Worm (Caenorhabditis elegans) whole organism, early embryonic: ENCODE measurements around the gene taf-11.3.

Experiments
- B0310.2 ChIP-seq: sonication (generic microtip); optimal IDR thresholded peaks from 2 replicates; lab custom pipeline; 2016; ENCODE audit warnings: mild to moderate bottlenecking, missing genetic modification characterization, missing compliant biosample characterization
- F13C5.2 ChIP-seq: sonication (generic microtip); optimal IDR thresholded peaks from 2 replicates; lab custom pipeline; 2017; ENCODE audit warnings: mild to moderate bottlenecking, missing genetic modification characterization, inconsistent platforms, missing compliant biosample characterization
- aly-1 ChIP-seq: sonication (generic microtip); optimal IDR thresholded peaks from 2 replicates; lab custom pipeline; 2016; ENCODE audit warnings: missing genetic modification characterization, missing compliant biosample characterization
- ama-1 ChIP-seq: fragments of 150-350 bp; optimal IDR thresholded peaks from 2 replicates; lab custom pipeline; 2014
- ceh-13 ChIP-seq: fragments of 200-800 bp; sonication (Bioruptor generic); optimal IDR thresholded peaks from 2 replicates; lab custom pipeline; 2018; ENCODE audit warnings: mild to moderate bottlenecking, missing genetic modification characterization, missing compliant biosample characterization
- ceh-36 ChIP-seq: sonication (generic microtip); optimal IDR thresholded peaks from 2 replicates; lab custom pipeline; 2016; ENCODE audit warnings: missing genetic modification characterization, inconsistent platforms, missing compliant biosample characterization
- ets-7 ChIP-seq: sonication (generic microtip); optimal IDR thresholded peaks from 2 replicates; lab custom pipeline; 2016; ENCODE audit warnings: missing genotype, missing genetic modification characterization, missing compliant biosample characterization
- flt-1 ChIP-seq: fragments of 200-800 bp; sonication (Bioruptor generic); IDR thresholded peaks from 2 replicates; pipeline ENCODE4 v1.3.6; 2022; ENCODE audit warnings: missing genetic modification characterization, missing compliant biosample characterization
- hmbx-1 ChIP-seq: sonication (generic microtip); optimal IDR thresholded peaks from 2 replicates; lab custom pipeline; 2016; ENCODE audit warnings: mild to moderate bottlenecking, missing genetic modification characterization, missing compliant biosample characterization
- hmg-4 ChIP-seq: fragments of 200-800 bp; sonication (Bioruptor generic); optimal IDR thresholded peaks from 2 replicates; lab custom pipeline; 2018; ENCODE audit warnings: mild to moderate bottlenecking, missing genetic modification characterization, missing compliant biosample characterization
- hnd-1 ChIP-seq: sonication (generic microtip); optimal IDR thresholded peaks from 2 replicates; lab custom pipeline; 2016; ENCODE audit warnings: missing genetic modification characterization, missing compliant biosample characterization
- pes-1 ChIP-seq: fragments of 200-800 bp; sonication (Bioruptor generic); IDR thresholded peaks from 2 replicates; pipeline ENCODE4 v1.3.6; 2022; ENCODE audit warnings: missing genetic modification reagents, missing genetic modification characterization, missing compliant biosample characterization
- scrt-1 ChIP-seq: fragments of 200-800 bp; sonication (Bioruptor generic); IDR thresholded peaks from 2 replicates; pipeline ENCODE4 v1.3.6; 2022; ENCODE audit warnings: missing genetic modification characterization, missing compliant biosample characterization
- sea-1 ChIP-seq: fragments of 200-800 bp; sonication (Bioruptor generic); conservative IDR thresholded peaks from 2 replicates; pipeline ENCODE4 v1.3.6; 2022; ENCODE audit warnings: missing genetic modification characterization, missing compliant biosample characterization
- tbx-11 ChIP-seq: fragments of 200-800 bp; sonication (Bioruptor generic); IDR thresholded peaks from 2 replicates; pipeline ENCODE4 v1.3.6; 2022; ENCODE audit warnings: missing genetic modification characterization, missing compliant biosample characterization
- tbx-37 ChIP-seq: fragments of 200-800 bp; sonication (Bioruptor generic); conservative IDR thresholded peaks from 2 replicates; pipeline ENCODE4 v1.3.6; 2022; ENCODE audit warnings: missing genetic modification reagents, missing genetic modification characterization, missing compliant biosample characterization
- tra-4 ChIP-seq: sonication (generic microtip); optimal IDR thresholded peaks from 2 replicates; lab custom pipeline; 2017; ENCODE audit warnings: missing genetic modification characterization, missing compliant biosample characterization

Gene taf-11.3

ce11 chrIII:10533310-10533709 is 28.3 kb upstream of the taf-11.3 start:
- TF ChIP-seq tbx-37 (GFP tag; lab: Robert Waterston, UW) (no peak), ceh-13 (GFP tag; lab: Kevin White, UChicago) (no peak), hnd-1 (tag; lab: Kevin White, UChicago) (no peak), aly-1 (tag; lab: Kevin White, UChicago) (no peak), pes-1 (GFP tag; lab: Robert Waterston, UW) (no peak), ama-1 (lab: Kevin White, UChicago) (no peak), tbx-11 (GFP tag; lab: Robert Waterston, UW) (no peak), hmbx-1 (tag; lab: Kevin White, UChicago) (no peak), F13C5.2 (tag; lab: Kevin White, UChicago) (no peak), scrt-1 (GFP tag; lab: Robert Waterston, UW) (no peak), flt-1 (GFP tag; lab: Robert Waterston, UW) (no peak), B0310.2 (tag; lab: Kevin White, UChicago) (no peak)

- no peak for TF ChIP-seq flt-1 (GFP tag; lab: Robert Waterston, UW)
- TF ChIP-seq tbx-37 (GFP tag; lab: Robert Waterston, UW): no peak
- no peak for TF ChIP-seq hnd-1 (tag; lab: Kevin White, UChicago)
- TF ChIP-seq ets-7 (tag; lab: Kevin White, UChicago): no peak
- no peak for TF ChIP-seq scrt-1 (GFP tag; lab: Robert Waterston, UW)
- no peak for TF ChIP-seq B0310.2 (tag; lab: Kevin White, UChicago)
- TF ChIP-seq hmg-4 (GFP tag; lab: Kevin White, UChicago): no peak
- no peak for TF ChIP-seq tra-4 (tag; lab: Kevin White, UChicago)
- no peak for TF ChIP-seq F13C5.2 (tag; lab: Kevin White, UChicago)
- TF ChIP-seq ceh-36 (tag; lab: Kevin White, UChicago): no peak
- no peak for TF ChIP-seq hmbx-1 (tag; lab: Kevin White, UChicago)
Observed at ce11 chrIII:10527446-10527845, 22.4 kb upstream of the taf-11.3 start.

DNA sequence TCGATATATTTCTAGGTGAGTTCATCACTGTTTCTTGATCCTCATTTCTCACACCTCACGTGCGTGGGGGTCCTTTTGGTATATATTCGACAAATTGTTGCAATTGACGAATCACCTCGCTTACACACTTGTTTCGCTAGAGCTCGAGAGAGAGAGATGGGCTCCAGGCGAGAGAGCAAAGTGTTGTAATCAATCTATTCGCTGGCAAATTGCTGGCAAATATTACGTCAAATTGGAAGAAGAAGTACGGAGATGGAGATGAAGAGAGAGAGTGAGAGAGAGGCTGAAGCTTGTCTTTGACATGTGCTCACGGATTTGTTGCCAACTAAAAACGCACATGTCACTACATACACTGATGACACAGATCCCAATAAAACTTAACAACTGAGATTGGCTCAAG is 20.9 kb upstream of the taf-11.3 start:
- TF ChIP-seq hmg-4 (GFP tag; lab: Kevin White, UChicago): no peak
- TF ChIP-seq ama-1 (lab: Kevin White, UChicago): no peak
- no peak for TF ChIP-seq tbx-11 (GFP tag; lab: Robert Waterston, UW)
- no peak for TF ChIP-seq aly-1 (tag; lab: Kevin White, UChicago)
- no peak for TF ChIP-seq hnd-1 (tag; lab: Kevin White, UChicago)
- TF ChIP-seq B0310.2 (tag; lab: Kevin White, UChicago): no peak
- no peak for TF ChIP-seq pes-1 (GFP tag; lab: Robert Waterston, UW)
- TF ChIP-seq tra-4 (tag; lab: Kevin White, UChicago): no peak
- TF ChIP-seq tbx-37 (GFP tag; lab: Robert Waterston, UW): no peak
- TF ChIP-seq scrt-1 (GFP tag; lab: Robert Waterston, UW): no peak

DNA sequence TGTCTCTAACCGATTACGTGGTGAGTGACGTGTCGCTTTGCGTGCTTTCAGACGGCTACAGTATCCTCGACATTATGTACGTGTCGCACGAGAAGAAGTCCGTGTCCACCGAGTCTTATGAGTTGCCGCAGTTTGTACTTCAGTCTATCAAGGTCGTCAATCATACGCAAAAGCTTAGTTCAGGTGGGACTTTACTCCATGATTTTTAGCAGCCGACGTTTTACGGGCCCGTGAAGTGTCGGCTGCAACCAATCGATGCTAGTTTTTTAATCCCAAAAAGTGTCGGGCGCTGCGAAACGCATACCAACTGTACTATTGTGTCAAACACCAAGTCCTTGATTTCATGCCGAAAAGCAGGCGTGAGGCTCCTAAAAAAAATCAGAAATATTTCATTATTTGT is 19.8 kb upstream of the taf-11.3 start:
- TF ChIP-seq sea-1 (GFP tag; lab: Robert Waterston, UW) (no peak), hmbx-1 (tag; lab: Kevin White, UChicago) (no peak), tbx-37 (GFP tag; lab: Robert Waterston, UW) (no peak), B0310.2 (tag; lab: Kevin White, UChicago) (no peak), scrt-1 (GFP tag; lab: Robert Waterston, UW) (no peak), ama-1 (lab: Kevin White, UChicago) (no peak), pes-1 (GFP tag; lab: Robert Waterston, UW) (no peak), F13C5.2 (tag; lab: Kevin White, UChicago) (no peak)

DNA sequence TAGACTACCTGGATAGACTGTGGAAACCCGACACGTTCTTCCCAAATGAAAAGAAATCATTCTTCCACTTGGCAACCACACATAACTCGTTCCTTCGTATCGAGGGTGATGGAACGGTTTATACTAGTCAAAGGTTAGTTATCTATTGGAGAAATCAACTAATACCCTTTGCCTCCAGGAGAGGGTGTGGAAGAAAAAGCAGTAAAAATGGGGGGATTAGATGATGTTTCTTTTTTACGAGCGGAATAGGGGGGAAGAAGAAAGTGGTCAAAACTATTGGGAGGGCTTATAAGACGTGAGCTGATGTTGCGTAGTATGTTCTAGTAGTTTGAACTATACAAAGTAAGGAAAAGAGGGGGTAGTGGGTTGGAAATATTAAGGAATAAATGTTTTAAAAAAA is 18.0 kb upstream of the taf-11.3 start:
- TF ChIP-seq hmg-4 (GFP tag; lab: Kevin White, UChicago): no peak
- TF ChIP-seq scrt-1 (GFP tag; lab: Robert Waterston, UW): no peak
- TF ChIP-seq tbx-37 (GFP tag; lab: Robert Waterston, UW): no peak
- no peak for TF ChIP-seq sea-1 (GFP tag; lab: Robert Waterston, UW)
- TF ChIP-seq ama-1 (lab: Kevin White, UChicago): no peak
- TF ChIP-seq ets-7 (tag; lab: Kevin White, UChicago): no peak
- TF ChIP-seq flt-1 (GFP tag; lab: Robert Waterston, UW): no peak
- no peak for TF ChIP-seq hnd-1 (tag; lab: Kevin White, UChicago)
- TF ChIP-seq ceh-13 (GFP tag; lab: Kevin White, UChicago): no peak
- no peak for TF ChIP-seq hmbx-1 (tag; lab: Kevin White, UChicago)
- TF ChIP-seq pes-1 (GFP tag; lab: Robert Waterston, UW): no peak
- no peak for TF ChIP-seq tbx-11 (GFP tag; lab: Robert Waterston, UW)
- no peak for TF ChIP-seq F13C5.2 (tag; lab: Kevin White, UChicago)
- TF ChIP-seq aly-1 (tag; lab: Kevin White, UChicago): no peak
- no peak for TF ChIP-seq ceh-36 (tag; lab: Kevin White, UChicago)
- no peak for TF ChIP-seq tra-4 (tag; lab: Kevin White, UChicago)

ce11 chrIII:10521219-10521618 is 16.2 kb upstream of the taf-11.3 start:
- TF ChIP-seq tbx-37 (GFP tag; lab: Robert Waterston, UW): no peak
- TF ChIP-seq sea-1 (GFP tag; lab: Robert Waterston, UW): no peak
- TF ChIP-seq ceh-36 (tag; lab: Kevin White, UChicago): peak; percentile 82

- no peak for TF ChIP-seq tra-4 (tag; lab: Kevin White, UChicago)
- TF ChIP-seq F13C5.2 (tag; lab: Kevin White, UChicago): no peak
- no peak for TF ChIP-seq hmg-4 (GFP tag; lab: Kevin White, UChicago)
- TF ChIP-seq ama-1 (lab: Kevin White, UChicago): no peak
- TF ChIP-seq B0310.2 (tag; lab: Kevin White, UChicago): no peak
- TF ChIP-seq ets-7 (tag; lab: Kevin White, UChicago): no peak
- no peak for TF ChIP-seq aly-1 (tag; lab: Kevin White, UChicago)
- no peak for TF ChIP-seq ceh-13 (GFP tag; lab: Kevin White, UChicago)
- no peak for TF ChIP-seq ceh-36 (tag; lab: Kevin White, UChicago)
- no peak for TF ChIP-seq hmbx-1 (tag; lab: Kevin White, UChicago)
- TF ChIP-seq pes-1 (GFP tag; lab: Robert Waterston, UW): no peak
- no peak for TF ChIP-seq scrt-1 (GFP tag; lab: Robert Waterston, UW)
Observed at ce11 chrIII:10520523-10520922, 15.5 kb upstream of the taf-11.3 start, which contains the start of gene unc-49. Gene unc-49 (plus strand): TSS chrIII:10520762.
